Fruit fly (Drosophila melanogaster) whole organism, embryonic: ENCODE measurements around the gene Bet5.
A peak's percentile ranks its signal among the peaks of the same experiment; 100 is the strongest.

Experiments
- Atf-2 ChIP-seq: fragments of 200-800 bp; sonication (Bioruptor generic); optimal IDR thresholded peaks from 2 replicates; lab custom pipeline; 2016; ENCODE audit warnings: missing biosample characterization, missing genetic modification characterization
- CG10565 ChIP-seq: fragments of 200-800 bp; sonication (Bioruptor generic); optimal IDR thresholded peaks from 3 replicates; lab custom pipeline; 2016; ENCODE audit warnings: missing biosample characterization, mild to moderate bottlenecking, missing genetic modification characterization
- CG12942 ChIP-seq: fragments of 200-800 bp; sonication (Bioruptor generic); optimal IDR thresholded peaks from 3 replicates; lab custom pipeline; 2016; ENCODE audit warnings: missing biosample characterization, missing genetic modification characterization
- CG15269 ChIP-seq: fragments of 200-800 bp; sonication (Bioruptor generic); optimal IDR thresholded peaks from 2 replicates; lab custom pipeline; 2018; ENCODE audit warnings: missing biosample characterization, mild to moderate bottlenecking, missing genetic modification characterization, moderate library complexity
- CG15479 ChIP-seq: fragments of 200-800 bp; sonication (Bioruptor generic); optimal IDR thresholded peaks from 3 replicates; lab custom pipeline; 2019; ENCODE audit warnings: missing biosample characterization, mild to moderate bottlenecking, missing genetic modification characterization, moderate library complexity
- CG16779 ChIP-seq: fragments of 200-800 bp; sonication (Bioruptor generic); IDR thresholded peaks from 2 replicates; pipeline ENCODE4 v1.3.6; 2022; ENCODE audit warnings: missing biosample characterization, missing genetic modification characterization
- CG17829 ChIP-seq: fragments of 200-800 bp; optimal IDR thresholded peaks from 2 replicates; lab custom pipeline; 2019; ENCODE audit warnings: missing biosample characterization, mild to moderate bottlenecking, missing genetic modification characterization, moderate library complexity
- CG1792 ChIP-seq: fragments of 200-800 bp; sonication (Bioruptor generic); optimal IDR thresholded peaks from 2 replicates; lab custom pipeline; 2016; ENCODE audit warnings: missing biosample characterization, missing genetic modification characterization
- CG3281 ChIP-seq: fragments of 200-800 bp; sonication (Bioruptor generic); optimal IDR thresholded peaks from 3 replicates; lab custom pipeline; 2017; ENCODE audit warnings: missing biosample characterization, mild to moderate bottlenecking, missing genetic modification characterization
- CG3407 ChIP-seq: fragments of 200-800 bp; sonication (Bioruptor generic); optimal IDR thresholded peaks from 2 replicates; lab custom pipeline; 2018; ENCODE audit warnings: missing biosample characterization, mild to moderate bottlenecking, missing genetic modification characterization
- CG3995 ChIP-seq: fragments of 200-800 bp; sonication (Bioruptor generic); optimal IDR thresholded peaks from 3 replicates; lab custom pipeline; 2016; ENCODE audit warnings: missing biosample characterization, missing genetic modification characterization
- CG4820 ChIP-seq: fragments of 200-800 bp; sonication (Bioruptor generic); optimal IDR thresholded peaks from 3 replicates; lab custom pipeline; 2016; ENCODE audit warnings: missing biosample characterization, missing genetic modification characterization
- CG7271 ChIP-seq: fragments of 200-800 bp; sonication (Bioruptor generic); optimal IDR thresholded peaks from 2 replicates; lab custom pipeline; 2018; ENCODE audit warnings: missing biosample characterization, mild to moderate bottlenecking, missing genetic modification characterization, moderate library complexity
- CG7357 ChIP-seq: fragments of 200-800 bp; sonication (Bioruptor generic); IDR thresholded peaks from 3 replicates; pipeline ENCODE4 v1.3.6; 2022; ENCODE audit warnings: missing biosample characterization, missing genetic modification characterization
- CG7928 ChIP-seq: fragments of 200-800 bp; sonication (Bioruptor generic); optimal IDR thresholded peaks from 2 replicates; lab custom pipeline; 2017; ENCODE audit warnings: missing biosample characterization, mild to moderate bottlenecking, missing genetic modification characterization
- CG7963 ChIP-seq: fragments of 200-800 bp; sonication (Bioruptor generic); IDR thresholded peaks from 3 replicates; pipeline ENCODE4 v1.3.6; 2022; ENCODE audit warnings: missing biosample characterization, missing genetic modification characterization; ENCODE audit not compliant: partially characterized antibody
- CG9817 ChIP-seq: fragments of 200-800 bp; sonication (Bioruptor generic); optimal IDR thresholded peaks from 2 replicates; lab custom pipeline; 2018; ENCODE audit warnings: missing biosample characterization, mild to moderate bottlenecking, missing genetic modification characterization, moderate library complexity
- CHES-1-like ChIP-seq: fragments of 200-800 bp; sonication (Bioruptor generic); optimal IDR thresholded peaks from 2 replicates; lab custom pipeline; 2016; ENCODE audit warnings: missing biosample characterization, missing genetic modification characterization
- Dref ChIP-seq: fragments of 200-800 bp; sonication (Bioruptor generic); IDR thresholded peaks from 2 replicates; pipeline ENCODE4 v1.3.6; 2022; ENCODE audit warnings: missing biosample characterization, missing genetic modification characterization
- E2f2 ChIP-seq: fragments of 200-800 bp; sonication (Bioruptor generic); IDR thresholded peaks from 2 replicates; pipeline ENCODE4 v1.3.6; 2022; ENCODE audit warnings: missing biosample characterization, missing genetic modification characterization
- Gug ChIP-seq: fragments of 200-800 bp; sonication (Bioruptor generic); IDR thresholded peaks from 4 replicates; pipeline ENCODE4 v1.3.6; 2022; ENCODE audit warnings: missing biosample characterization, missing genetic modification characterization
- H2.0 ChIP-seq: fragments of 200-800 bp; sonication (Bioruptor generic); IDR thresholded peaks from 2 replicates; pipeline ENCODE4 v1.3.6; 2022; ENCODE audit warnings: missing biosample characterization, missing genetic modification characterization
- HLH54F ChIP-seq: fragments of 200-800 bp; sonication (Bioruptor generic); optimal IDR thresholded peaks from 3 replicates; lab custom pipeline; 2016; ENCODE audit warnings: missing biosample characterization, missing genetic modification characterization
- Hey ChIP-seq: fragments of 200-800 bp; sonication (Bioruptor generic); optimal IDR thresholded peaks from 3 replicates; lab custom pipeline; 2018; ENCODE audit warnings: missing biosample characterization, mild to moderate bottlenecking, missing genetic modification characterization
- Lim3 ChIP-seq: fragments of 200-800 bp; sonication (Bioruptor generic); IDR thresholded peaks from 2 replicates; pipeline ENCODE4 v1.3.6; 2022; ENCODE audit warnings: missing biosample characterization, missing genetic modification characterization
- Mrtf ChIP-seq: fragments of 200-800 bp; sonication (Bioruptor generic); IDR thresholded peaks from 3 replicates; pipeline ENCODE4 v1.3.6; 2022; ENCODE audit warnings: missing biosample characterization, missing genetic modification characterization
- Myb ChIP-seq: fragments of 200-800 bp; sonication (Bioruptor generic); optimal IDR thresholded peaks from 2 replicates; lab custom pipeline; 2016; ENCODE audit warnings: missing biosample characterization, missing genetic modification characterization
- Neu2 ChIP-seq: fragments of 200-800 bp; sonication (Bioruptor generic); optimal IDR thresholded peaks from 3 replicates; lab custom pipeline; 2016; ENCODE audit warnings: missing biosample characterization, missing genetic modification characterization, borderline replicate concordance
- PHDP ChIP-seq: fragments of 200-800 bp; sonication (Bioruptor generic); optimal IDR thresholded peaks from 3 replicates; lab custom pipeline; 2018; ENCODE audit warnings: missing biosample characterization, mild to moderate bottlenecking, missing genetic modification characterization, moderate library complexity
- Ptx1 ChIP-seq: fragments of 200-800 bp; sonication (Bioruptor generic); IDR thresholded peaks from 2 replicates; pipeline ENCODE4 v1.3.6; 2022; ENCODE audit warnings: missing biosample characterization, missing genetic modification characterization
- Trl ChIP-seq, 3 experiments: fragments of >200 bp in 2 of 3; fragments of 200-800 bp in 1 of 3; sonication (Bioruptor generic) in 1 of 3; optimal IDR thresholded peaks; 2 replicates in 1 of 3; 3 replicates in 2 of 3; lab custom pipeline; 2016 to 2017; ENCODE audit warnings: missing biosample characterization in 1 of 3, missing genetic modification characterization in 1 of 3
- YL-1 ChIP-seq: fragments of 200-800 bp; sonication (Bioruptor generic); optimal IDR thresholded peaks from 3 replicates; lab custom pipeline; 2017; ENCODE audit warnings: missing biosample characterization, mild to moderate bottlenecking, missing genetic modification characterization
- btn ChIP-seq: fragments of 200-800 bp; sonication (Bioruptor generic); optimal IDR thresholded peaks from 2 replicates; lab custom pipeline; 2016; ENCODE audit warnings: missing biosample characterization, missing genetic modification characterization
- gfzf ChIP-seq: fragments of 200-800 bp; sonication (Bioruptor generic); optimal IDR thresholded peaks from 2 replicates; lab custom pipeline; 2016; ENCODE audit warnings: missing biosample characterization, mild to moderate bottlenecking, missing genetic modification characterization, moderate library complexity
- grau ChIP-seq: fragments of 200-800 bp; optimal IDR thresholded peaks from 3 replicates; lab custom pipeline; 2019; ENCODE audit warnings: missing biosample characterization, mild to moderate bottlenecking, missing genetic modification characterization, moderate library complexity
- gsb-n ChIP-seq: fragments of 200-800 bp; sonication (Bioruptor generic); optimal IDR thresholded peaks from 3 replicates; lab custom pipeline; 2018; ENCODE audit warnings: missing biosample characterization, mild to moderate bottlenecking, missing genetic modification characterization
- kay ChIP-seq: fragments of 200-800 bp; sonication (Bioruptor generic); optimal IDR thresholded peaks from 2 replicates; lab custom pipeline; 2016; ENCODE audit warnings: missing biosample characterization, missing genetic modification characterization
- lmd ChIP-seq: fragments of 200-800 bp; sonication (Bioruptor generic); IDR thresholded peaks from 2 replicates; pipeline ENCODE4 v1.3.6; 2022; ENCODE audit warnings: missing biosample characterization, missing genetic modification characterization
- org-1 ChIP-seq: fragments of 200-800 bp; sonication (Bioruptor generic); optimal IDR thresholded peaks from 2 replicates; lab custom pipeline; 2017; ENCODE audit warnings: missing biosample characterization, missing genetic modification characterization
- repo ChIP-seq: fragments of 200-800 bp; sonication (Bioruptor generic); optimal IDR thresholded peaks from 2 replicates; lab custom pipeline; 2016; ENCODE audit warnings: missing biosample characterization, missing genetic modification characterization
- rib ChIP-seq: fragments of 200-800 bp; sonication (Bioruptor generic); IDR thresholded peaks from 2 replicates; pipeline ENCODE4 v1.3.6; 2022; ENCODE audit warnings: missing biosample characterization, missing genetic modification characterization
- sens-2 ChIP-seq: fragments of 200-800 bp; sonication (Bioruptor generic); IDR thresholded peaks from 2 replicates; pipeline ENCODE4 v1.3.6; 2022; ENCODE audit warnings: missing biosample characterization, missing genetic modification characterization
- usp ChIP-seq: fragments of >200 bp; optimal IDR thresholded peaks from 2 replicates; lab custom pipeline; 2017; ENCODE audit warnings: missing biosample characterization, missing genetic modification characterization

Gene Bet5

dm6 chr3R:30170671-30171667 lies 9.1 kb upstream of the Bet5 start, which contains the start of gene Rsod (continued):
- TF ChIP-seq H2.0: peak; percentile 70
- no peak for TF ChIP-seq CG9817
- TF ChIP-seq CG3407 (GFP tag; lab: Kevin White, UChicago): peak; percentile 51
- TF ChIP-seq repo (GFP tag; lab: Kevin White, UChicago): no peak
- TF ChIP-seq Trl (optimal IDR thresholded peaks at IDR 0.05; lab: Kevin White, UChicago): peak in 1 of 2 experiments; percentile 8
- no peak for TF ChIP-seq Trl (GFP tag; optimal IDR thresholded peaks at IDR 0.05; lab: Kevin White, UChicago)
- peak; percentile 67 for TF ChIP-seq Lim3 (GFP tag; lab: Robert Waterston, UW)
- peak; percentile 74 for TF ChIP-seq Mrtf (GFP tag; lab: Robert Waterston, UW)
- no peak for TF ChIP-seq kay (GFP tag; lab: Kevin White, UChicago)
- no peak for TF ChIP-seq CG3995
- peak; percentile 51; the same call in 2 of the 4 replicates for TF ChIP-seq Gug (GFP tag; lab: Robert Waterston, UW)
- TF ChIP-seq CG17829 (tag; lab: Kevin White, UChicago): peak; percentile 31
- TF ChIP-seq org-1 (GFP tag; lab: Kevin White, UChicago): peak; percentile 13
- peak; percentile 40; the same call in 1 of the 2 replicates for TF ChIP-seq E2f2 (GFP tag; lab: Robert Waterston, UW)
- TF ChIP-seq usp (GFP tag; lab: Kevin White, UChicago): no peak
- TF ChIP-seq CG1792 (GFP tag; lab: Kevin White, UChicago): no peak
- no peak for TF ChIP-seq CG3281
- no peak for TF ChIP-seq CG15479 (GFP tag; lab: Kevin White, UChicago)
- no peak for TF ChIP-seq HLH54F (GFP tag; lab: Kevin White, UChicago)
- no peak for TF ChIP-seq Neu2
- no peak for TF ChIP-seq rib (GFP tag; lab: Robert Waterston, UW)
- peak; percentile 78 for TF ChIP-seq Ptx1
- TF ChIP-seq CG12942: no peak
- TF ChIP-seq YL-1 (GFP tag; lab: Kevin White, UChicago): no peak
- no peak for TF ChIP-seq CG7928 (GFP tag; lab: Kevin White, UChicago)
- TF ChIP-seq sens-2 (GFP tag; lab: Robert Waterston, UW): peak; percentile 66
- TF ChIP-seq CG7357: peak; percentile 56
- TF ChIP-seq Atf-2 (GFP tag; lab: Kevin White, UChicago): no peak
- TF ChIP-seq CG7271 (tag; lab: Kevin White, UChicago): no peak
- TF ChIP-seq PHDP (tag; lab: Kevin White, UChicago): peak; percentile 52
- peak; percentile 75 for TF ChIP-seq lmd (GFP tag; lab: Robert Waterston, UW)
- no peak for TF ChIP-seq Hey (tag; lab: Kevin White, UChicago)
- no peak for TF ChIP-seq btn (GFP tag; lab: Kevin White, UChicago)
- TF ChIP-seq gfzf (GFP tag; lab: Kevin White, UChicago): no peak
- no peak for TF ChIP-seq CG10565
- peak; percentile 57 for TF ChIP-seq gsb-n (tag; lab: Kevin White, UChicago)
- TF ChIP-seq Dref (GFP tag; lab: Robert Waterston, UW): no peak
- no peak for TF ChIP-seq CG7963 (GFP tag; lab: Robert Waterston, UW)
- peak; percentile 11 for TF ChIP-seq CG4820 (GFP tag; lab: Kevin White, UChicago)
- TF ChIP-seq CG15269 (tag; lab: Kevin White, UChicago): peak; percentile 53
- peak; percentile 43 for TF ChIP-seq grau
- TF ChIP-seq CHES-1-like: no peak
- no peak for TF ChIP-seq CG16779 (GFP tag; lab: Robert Waterston, UW)
- TF ChIP-seq Myb (GFP tag; lab: Kevin White, UChicago): no peak
- TF ChIP-seq, all 482 proteins: peak for 236
